Fruit fly (Drosophila melanogaster): ENCODE data around the gene Dtwd2.

Gene Dtwd2

DNA sequence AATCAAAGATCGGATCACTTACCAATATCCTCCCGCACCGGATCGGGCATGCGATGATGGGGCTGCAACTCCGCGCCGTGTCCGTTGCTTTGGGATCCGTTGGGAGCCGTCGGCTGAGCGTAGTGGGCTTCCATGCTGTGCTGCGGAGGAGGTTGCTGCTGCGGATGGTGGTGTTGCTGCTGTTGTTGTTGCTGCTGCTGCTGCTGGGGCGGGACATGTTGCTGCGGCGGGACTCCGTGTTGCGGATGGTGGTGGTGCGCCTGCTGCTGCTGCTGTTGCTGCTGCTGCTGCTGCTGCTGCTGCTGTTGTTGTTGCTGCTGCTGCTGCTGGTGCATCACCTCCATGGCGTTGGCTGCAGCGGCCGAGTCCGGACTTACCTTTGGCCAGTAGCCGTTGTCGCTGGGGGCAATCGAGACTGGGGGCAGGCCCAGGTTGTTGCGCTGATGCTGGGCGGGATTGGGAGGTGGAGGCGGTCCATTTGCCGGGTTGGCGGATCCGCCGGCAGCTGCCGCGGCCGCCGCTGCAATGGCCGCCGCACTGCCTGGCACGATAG is 25.5 kb downstream of the Dtwd2 start:
- no peak for TF ChIP-seq Doc3 (GFP tag; IDR thresholded peaks at IDR 0.05; ENCODE audit: partially characterized antibody)
- TF ChIP-seq CG9215 (GFP tag; IDR thresholded peaks at IDR 0.05), result 0 out of 2 replicates have a peak, but pooled peaks have one; percentile 22
- no peak for TF ChIP-seq Dad (GFP tag; optimal IDR thresholded peaks at IDR 0.05)
- no peak for TF ChIP-seq pfk (GFP tag; optimal IDR thresholded peaks at IDR 0.05)
- TF ChIP-seq CG14710 (tag; optimal IDR thresholded peaks at IDR 0.05), result no peak
- no peak for TF ChIP-seq CG1603 (tag; optimal IDR thresholded peaks at IDR 0.05)
- no peak for TF ChIP-seq tx (GFP tag; optimal IDR thresholded peaks at IDR 0.05)
- TF ChIP-seq Bdp1 (GFP tag; optimal IDR thresholded peaks at IDR 0.05), result no peak
- TF ChIP-seq sim (GFP tag; IDR thresholded peaks at IDR 0.05), result no peak
- peak in 1 of 2 experiments; percentile 69 for TF ChIP-seq Dfd (GFP tag; optimal IDR thresholded peaks at IDR 0.05)
- TF ChIP-seq ftz-f1 (GFP tag; optimal IDR thresholded peaks at IDR 0.05), result no peak
- no peak for TF ChIP-seq kah (GFP tag; optimal IDR thresholded peaks at IDR 0.05)
- no peak for TF ChIP-seq chinmo (GFP tag; IDR thresholded peaks at IDR 0.05; ENCODE audit: partially characterized antibody)
- peak; percentile 60 for TF ChIP-seq Ets65A (GFP tag)

DNA sequence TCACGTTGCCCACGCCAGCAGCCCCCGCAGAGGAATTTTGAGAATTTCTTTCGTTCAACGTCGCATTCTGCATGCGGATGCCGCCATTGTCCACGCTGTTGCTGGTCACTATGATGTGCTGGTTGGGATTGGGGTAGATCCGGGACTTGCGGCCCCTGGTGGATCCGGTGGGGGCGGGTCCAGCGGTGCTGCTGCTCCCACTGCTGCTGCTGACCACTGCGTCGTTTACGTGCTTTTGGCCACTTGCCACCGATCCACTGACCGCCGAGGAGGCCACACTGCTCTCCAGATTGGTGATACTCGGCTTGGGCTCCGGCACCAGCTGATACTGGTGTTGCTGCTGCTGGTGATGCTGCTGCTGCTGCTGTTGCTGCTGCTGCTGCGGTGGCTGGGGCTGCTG is 27.2 kb downstream of the Dtwd2 start:
- peak; percentile 40 for TF ChIP-seq CG8478 (optimal IDR thresholded peaks at IDR 0.05)
- no peak for TF ChIP-seq CG15514 (GFP tag; optimal IDR thresholded peaks at IDR 0.05)
- TF ChIP-seq Ets65A (GFP tag), result peak; percentile 17
- no peak for TF ChIP-seq CG14667 (GFP tag; IDR thresholded peaks at IDR 0.05)
- peak; percentile 53 for TF ChIP-seq Hr39 (optimal IDR thresholded peaks at IDR 0.05)
- TF ChIP-seq BEAF-32 (GFP tag; optimal IDR thresholded peaks at IDR 0.05), result no peak
- TF ChIP-seq CG12236 (GFP tag; optimal IDR thresholded peaks at IDR 0.05), result no peak

DNA sequence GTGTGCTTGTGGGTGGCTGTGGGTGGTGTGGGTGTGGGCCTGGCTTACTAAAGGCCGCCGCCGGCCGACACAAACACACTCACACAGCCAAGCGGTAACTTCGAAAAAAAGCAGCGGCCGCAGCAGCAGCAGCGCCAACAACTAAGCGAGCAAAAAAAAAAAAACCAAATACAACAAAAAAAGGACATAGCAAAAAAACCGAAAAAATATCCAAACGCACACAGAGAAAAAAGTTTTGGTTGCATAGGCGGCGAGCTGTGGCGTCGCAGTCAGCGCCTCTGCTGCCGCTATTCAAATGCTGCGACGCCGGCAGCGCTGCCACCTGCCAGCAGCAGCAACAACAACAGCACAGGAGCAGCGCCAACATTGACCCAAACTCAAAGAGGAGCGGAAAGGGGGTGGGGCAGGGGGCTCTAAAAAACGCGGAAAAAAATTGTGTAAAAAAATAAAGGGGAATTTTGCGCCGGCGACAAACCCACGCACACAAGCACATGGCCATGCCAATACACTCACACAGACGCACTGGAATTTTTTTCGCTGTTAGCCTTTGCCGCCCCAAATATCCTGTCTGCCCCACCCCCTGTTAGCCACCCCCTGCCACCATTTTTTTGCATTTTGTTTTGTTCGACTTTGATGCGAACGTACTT is 32.8 kb downstream of the Dtwd2 start:
- TF ChIP-seq nom (GFP tag; optimal IDR thresholded peaks at IDR 0.05) (peak; percentile 23), CG10274 (GFP tag; optimal IDR thresholded peaks at IDR 0.05) (no peak), CG9609 (GFP tag; optimal IDR thresholded peaks at IDR 0.05) (no peak), Sox100B (GFP tag; optimal IDR thresholded peaks at IDR 0.05) (no peak), Atf6 (GFP tag; IDR thresholded peaks at IDR 0.05) (no peak), dmrt11E (tag; optimal IDR thresholded peaks at IDR 0.05) (no peak), CG8478 (optimal IDR thresholded peaks at IDR 0.05) (no peak), pum (GFP tag; optimal IDR thresholded peaks at IDR 0.05) (no peak), MTF-1 (GFP tag; optimal IDR thresholded peaks at IDR 0.05; ENCODE audit: borderline replicate concordance) (no peak), E2f1 (GFP tag; IDR thresholded peaks at IDR 0.05) (no peak), CG9215 (GFP tag; IDR thresholded peaks at IDR 0.05) (0 out of 2 replicates have a peak, but pooled peaks have one; percentile 9), nmo (GFP tag; optimal IDR thresholded peaks at IDR 0.05) (no peak), ken (GFP tag; IDR thresholded peaks at IDR 0.05) (no peak), CG34224 (GFP tag; IDR thresholded peaks at IDR 0.05; ENCODE audit: partially characterized antibody) (no peak), tin (GFP tag; optimal IDR thresholded peaks at IDR 0.05) (no peak), NC2β (GFP tag; optimal IDR thresholded peaks at IDR 0.05) (no peak), sqz (GFP tag; optimal IDR thresholded peaks at IDR 0.05) (peak; percentile 92), CG43689 (GFP tag; IDR thresholded peaks at IDR 0.05) (no peak), Adf1 (GFP tag; IDR thresholded peaks at IDR 0.05) (peak; percentile 89), ro (GFP tag; IDR thresholded peaks at IDR 0.05) (no peak), CG14014 (GFP tag; IDR thresholded peaks at IDR 0.05) (no peak), caup (GFP tag; optimal IDR thresholded peaks at IDR 0.05; ENCODE audit: severe bottlenecking) (no peak), h (optimal IDR thresholded peaks at IDR 0.05) (no peak), CG14965 (GFP tag; optimal IDR thresholded peaks at IDR 0.05; ENCODE audit: borderline replicate concordance) (no peak), sim (GFP tag; IDR thresholded peaks at IDR 0.05) (no peak), gro (GFP tag; optimal IDR thresholded peaks at IDR 0.05) (no peak), CG4360 (GFP tag; IDR thresholded peaks at IDR 0.05) (0 out of 2 replicates have a peak, but pooled peaks have one; percentile 24), CG2889 (GFP tag; IDR thresholded peaks at IDR 0.05) (no peak), schlank (tag; optimal IDR thresholded peaks at IDR 0.05) (no peak), CG10431 (GFP tag; optimal IDR thresholded peaks at IDR 0.05) (no peak)

All from whole organism, embryonic.